In the genomic region with DNA sequence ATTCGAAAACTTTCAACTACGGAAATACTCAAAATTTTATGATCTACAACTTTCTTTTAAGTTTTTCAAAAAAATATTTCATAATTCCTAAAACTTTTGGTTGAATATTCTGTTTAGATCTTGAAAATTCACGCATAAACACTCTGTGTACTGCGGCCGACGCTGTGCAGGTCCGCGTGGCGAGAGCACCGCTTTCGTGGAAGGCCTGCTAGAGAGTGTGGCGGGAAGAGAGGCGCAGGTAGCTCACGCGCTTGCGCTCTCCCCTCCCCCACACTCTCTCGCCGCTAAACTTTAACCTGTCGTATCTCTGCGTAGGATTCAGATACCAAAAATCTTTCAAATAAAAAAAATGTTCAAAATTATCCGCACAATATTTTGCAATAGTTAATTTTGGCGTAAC, we compare ENCODE assay signal across 2 worm cellular contexts.
TF ChIP-seq lines count a peak whose summit lies in the region.

No protein-coding gene starts in this region.

TF ChIP-seq in whole organism, L4 larva, 104 proteins besides CTCF, POLR2A, EP300 and RAD21:
- TF ChIP-seq set-16 (GFP tag; IDR thresholded peaks at IDR 0.05; lab: Robert Waterston, UW) = peak; percentile 84
- no peak for TF ChIP-seq hlh-30 (tag; optimal IDR thresholded peaks at IDR 0.05; lab: Kevin White, UChicago; ENCODE audit: insufficient read depth)
- no peak for TF ChIP-seq nhr-11 (tag; optimal IDR thresholded peaks at IDR 0.05; lab: Kevin White, UChicago)

TF ChIP-seq in whole organism, young adult, 124 proteins besides CTCF, POLR2A, EP300 and RAD21:
- peak; percentile 74 for TF ChIP-seq zfh-2 (GFP tag; conservative IDR thresholded peaks at IDR 0.05; lab: Robert Waterston, UW)
- TF ChIP-seq Y79H2A.3 (GFP tag; conservative IDR thresholded peaks at IDR 0.05; lab: Robert Waterston, UW) = no peak
- TF ChIP-seq F37B4.10 (GFP tag; IDR thresholded peaks at IDR 0.05; lab: Robert Waterston, UW) = no peak
- no peak for TF ChIP-seq mcd-1 (GFP tag; IDR thresholded peaks at IDR 0.05; lab: Robert Waterston, UW)
- no peak for TF ChIP-seq rpc-1 (optimal IDR thresholded peaks at IDR 0.05; lab: Kevin White, UChicago)
- no peak for TF ChIP-seq rpc-1 (tag; optimal IDR thresholded peaks at IDR 0.05; lab: Kevin White, UChicago)
- peak; percentile 59; the same call in 1 of the 2 replicates for TF ChIP-seq egrh-3 (GFP tag; IDR thresholded peaks at IDR 0.05; lab: Robert Waterston, UW)
- no peak for TF ChIP-seq ztf-18 (tag; optimal IDR thresholded peaks at IDR 0.05; lab: Kevin White, UChicago)
